Worm (Caenorhabditis elegans) whole organism, L4 larva: Measurements from ENCODE around the gene F59E11.7.

Experiments used
- ZK337.2 ChIP-seq: fragments of 200-800 bp; sonication (Bioruptor generic); IDR thresholded peaks from 2 replicates; pipeline ENCODE4 v1.3.6; 2022; ENCODE audit warnings: missing genetic modification reagents, missing genetic modification characterization, missing compliant biosample characterization
- ama-1 ChIP-seq: fragments of 150-350 bp; optimal IDR thresholded peaks from 2 replicates; lab custom pipeline; 2014; ENCODE audit warnings: inconsistent platforms, mixed read lengths
- attf-4 ChIP-seq: sonication (generic microtip); optimal IDR thresholded peaks from 3 replicates; lab custom pipeline; 2017; ENCODE audit warnings: missing biosample characterization, missing genetic modification characterization
- egl-27 ChIP-seq: sonication (generic microtip); optimal IDR thresholded peaks from 3 replicates; lab custom pipeline; 2017; ENCODE audit warnings: missing biosample characterization, missing genetic modification reagents, missing genetic modification characterization
- fkh-10 ChIP-seq: fragments of 150-350 bp; optimal IDR thresholded peaks from 2 replicates; lab custom pipeline; 2014; ENCODE audit warnings: missing biosample characterization, missing genetic modification reagents, missing genetic modification characterization
- jun-1 ChIP-seq: fragments of 150-350 bp; optimal IDR thresholded peaks from 2 replicates; lab custom pipeline; 2014; ENCODE audit warnings: missing biosample characterization, missing genetic modification reagents, missing genetic modification characterization
- mdl-1 ChIP-seq, 2 experiments: fragments of 150-350 bp in 1 of 2; sonication (generic microtip) in 1 of 2; optimal IDR thresholded peaks; 2 replicates each; lab custom pipeline; 2014 to 2017; ENCODE audit warnings: missing biosample characterization in 2 of 2, missing genetic modification characterization in 2 of 2
- nhr-102 ChIP-seq: sonication (generic microtip); optimal IDR thresholded peaks from 2 replicates; lab custom pipeline; 2016; ENCODE audit warnings: mild to moderate bottlenecking, missing genetic modification characterization, moderate library complexity, missing compliant biosample characterization

DNA sequence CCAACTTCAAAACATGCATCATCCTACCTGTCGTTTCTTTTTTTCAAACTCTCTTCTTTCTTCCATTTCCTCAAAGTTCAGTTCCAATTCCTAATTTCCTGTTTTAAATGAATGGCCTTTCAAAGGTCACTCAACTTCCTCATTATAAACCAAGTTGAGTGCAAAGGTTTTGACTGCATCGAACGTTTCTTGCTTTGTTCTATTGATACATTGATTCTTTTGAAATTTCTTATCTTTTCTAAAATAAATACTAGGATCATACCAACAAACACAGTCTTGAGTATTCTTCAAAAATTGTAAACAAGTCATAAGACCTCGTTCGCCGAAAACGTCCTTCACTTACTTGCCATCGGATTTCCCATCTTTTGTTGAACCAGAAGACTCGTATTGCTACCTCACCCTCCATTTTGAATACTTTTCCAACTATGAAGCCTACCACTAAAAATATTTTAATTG, at the start of gene F59E11.7:
- no peak for TF ChIP-seq ZK337.2 (GFP tag; lab: Robert Waterston, UW)
- TF ChIP-seq egl-27, result no peak
- TF ChIP-seq nhr-102 (tag; lab: Kevin White, UChicago), result no peak
- TF ChIP-seq jun-1 (tag; lab: Kevin White, UChicago), result no peak
- TF ChIP-seq fkh-10 (GFP tag; lab: Kevin White, UChicago), result no peak
- TF ChIP-seq ama-1 (lab: Kevin White, UChicago), result no peak
- no peak for TF ChIP-seq mdl-1 (tag; optimal IDR thresholded peaks at IDR 0.05; lab: Kevin White, UChicago)
- TF ChIP-seq attf-4, result no peak
